Fruit fly (Drosophila melanogaster) whole organism, adult: ENCODE data around the gene nis.

Source experiments
- CG11617 ChIP-seq: fragments of 200-800 bp; sonication (Bioruptor generic); optimal IDR thresholded peaks from 2 replicates; lab custom pipeline; 2017; ENCODE audit warnings: mild to moderate bottlenecking, missing biosample characterization, missing genetic modification reagents, missing genetic modification characterization
- CG12768 ChIP-seq: fragments of 200-800 bp; sonication (Bioruptor generic); optimal IDR thresholded peaks from 2 replicates; lab custom pipeline; 2017; ENCODE audit warnings: missing biosample characterization, missing genetic modification characterization, mild to moderate bottlenecking, moderate library complexity, missing genetic modification reagents
- CG14711 ChIP-seq: fragments of 200-800 bp; sonication (Bioruptor generic); optimal IDR thresholded peaks from 2 replicates; lab custom pipeline; 2018; ENCODE audit warnings: missing biosample characterization, mild to moderate bottlenecking, missing genetic modification characterization, moderate library complexity
- CG1620 ChIP-seq: fragments of 200-800 bp; sonication (Bioruptor generic); optimal IDR thresholded peaks from 2 replicates; lab custom pipeline; 2016; ENCODE audit warnings: missing biosample characterization, missing genetic modification characterization
- CG33017 ChIP-seq: fragments of 200-800 bp; sonication (Bioruptor generic); optimal IDR thresholded peaks from 2 replicates; lab custom pipeline; 2018; ENCODE audit warnings: missing biosample characterization, mild to moderate bottlenecking, missing genetic modification characterization, moderate library complexity
- CG7045 ChIP-seq: fragments of 200-800 bp; sonication (Bioruptor generic); optimal IDR thresholded peaks from 2 replicates; lab custom pipeline; 2017; ENCODE audit warnings: missing biosample characterization, mild to moderate bottlenecking, missing genetic modification characterization
- CG7101 ChIP-seq: fragments of 200-800 bp; sonication (Bioruptor generic); optimal IDR thresholded peaks from 2 replicates; lab custom pipeline; 2018; ENCODE audit warnings: missing biosample characterization, mild to moderate bottlenecking, missing genetic modification characterization, moderate library complexity
- Clk ChIP-seq: fragments of 200-800 bp; sonication (Bioruptor generic); optimal IDR thresholded peaks from 2 replicates; lab custom pipeline; 2017; ENCODE audit warnings: missing biosample characterization, missing genetic modification characterization
- Crg-1 ChIP-seq: fragments of 200-800 bp; sonication (Bioruptor generic); optimal IDR thresholded peaks from 2 replicates; lab custom pipeline; 2016; ENCODE audit warnings: missing biosample characterization, missing genetic modification characterization
- Hr96 ChIP-seq: fragments of 200-800 bp; sonication (Bioruptor generic); optimal IDR thresholded peaks from 2 replicates; lab custom pipeline; 2016; ENCODE audit warnings: missing biosample characterization, missing genetic modification characterization
- Mnt ChIP-seq: fragments of 200-800 bp; sonication (Bioruptor generic); optimal IDR thresholded peaks from 2 replicates; lab custom pipeline; 2016; ENCODE audit warnings: missing biosample characterization, mild to moderate bottlenecking, missing genetic modification characterization
- bab1 ChIP-seq: fragments of 200-800 bp; sonication (Bioruptor generic); optimal IDR thresholded peaks from 3 replicates; lab custom pipeline; 2019; ENCODE audit warnings: missing biosample characterization, mild to moderate bottlenecking, missing genetic modification characterization, moderate library complexity
- cic ChIP-seq: fragments of 200-800 bp; sonication (Bioruptor generic); optimal IDR thresholded peaks from 2 replicates; lab custom pipeline; 2017; ENCODE audit warnings: missing biosample characterization, mild to moderate bottlenecking, missing genetic modification characterization, moderate library complexity
- cnc ChIP-seq, 2 experiments: fragments of >200 bp; optimal IDR thresholded peaks; 2 replicates each; lab custom pipeline; 2017
- kay ChIP-seq: fragments of 200-800 bp; sonication (Bioruptor generic); peaks from one replicate; lab custom pipeline; 2016; ENCODE audit warnings: missing biosample characterization, missing genetic modification characterization, borderline replicate concordance
- ovo ChIP-seq: fragments of 200-800 bp; sonication (Bioruptor generic); optimal IDR thresholded peaks from 2 replicates; lab custom pipeline; 2016; ENCODE audit warnings: missing biosample characterization, missing genetic modification characterization
- pad ChIP-seq: fragments of 200-800 bp; sonication (Bioruptor generic); optimal IDR thresholded peaks from 3 replicates; lab custom pipeline; 2017; ENCODE audit warnings: missing biosample characterization, missing genetic modification characterization, mild to moderate bottlenecking, moderate library complexity, missing genetic modification reagents
- tj ChIP-seq: fragments of 200-800 bp; sonication (Bioruptor generic); optimal IDR thresholded peaks from 3 replicates; lab custom pipeline; 2017; ENCODE audit warnings: missing biosample characterization, mild to moderate bottlenecking, missing genetic modification characterization, moderate library complexity
- toe ChIP-seq: fragments of 200-800 bp; sonication (Bioruptor generic); optimal IDR thresholded peaks from 2 replicates; lab custom pipeline; 2016; ENCODE audit warnings: missing biosample characterization, missing genetic modification characterization

nis gene

dm6 chr2L:1556697-1557564, 30.0 kb downstream of the nis start:
- TF ChIP-seq Clk (GFP tag; lab: Kevin White, UChicago): no peak
- TF ChIP-seq CG12768 (GFP tag; lab: Kevin White, UChicago): no peak
- no peak for TF ChIP-seq cnc (optimal IDR thresholded peaks at IDR 0.05; lab: Kevin White, UChicago)
- no peak for TF ChIP-seq Hr96 (GFP tag; lab: Kevin White, UChicago)
- no peak for TF ChIP-seq tj (GFP tag; lab: Kevin White, UChicago)
- no peak for TF ChIP-seq ovo (GFP tag; lab: Kevin White, UChicago)

- TF ChIP-seq Mnt (GFP tag; lab: Kevin White, UChicago) (no peak), bab1 (GFP tag; lab: Kevin White, UChicago) (no peak), tj (GFP tag; lab: Kevin White, UChicago) (no peak), ovo (GFP tag; lab: Kevin White, UChicago) (no peak), toe (GFP tag; lab: Kevin White, UChicago) (no peak), Hr96 (GFP tag; lab: Kevin White, UChicago) (no peak), CG12768 (GFP tag; lab: Kevin White, UChicago) (no peak), CG7101 (tag; lab: Kevin White, UChicago) (no peak), kay (GFP tag; lab: Kevin White, UChicago) (no peak), pad (GFP tag; lab: Kevin White, UChicago) (no peak), Crg-1 (GFP tag; lab: Kevin White, UChicago) (no peak), CG7045 (GFP tag; lab: Kevin White, UChicago) (no peak), CG11617 (GFP tag; lab: Kevin White, UChicago) (no peak), CG1620 (no peak), cic (GFP tag; lab: Kevin White, UChicago) (no peak), cnc (optimal IDR thresholded peaks at IDR 0.05; lab: Kevin White, UChicago) (no peak)
Observed at dm6 chr2L:1554954-1555353, 32.0 kb downstream of the nis start, which contains the start of gene haf. haf (plus strand) TSS chr2L:1555129.

dm6 chr2L:1547860-1548259, 39.1 kb downstream of the nis start:
- TF ChIP-seq kay (GFP tag; lab: Kevin White, UChicago) (no peak), CG33017 (tag; lab: Kevin White, UChicago) (no peak), Clk (GFP tag; lab: Kevin White, UChicago) (no peak), cic (GFP tag; lab: Kevin White, UChicago) (no peak), CG11617 (GFP tag; lab: Kevin White, UChicago) (no peak), CG1620 (no peak), tj (GFP tag; lab: Kevin White, UChicago) (no peak), pad (GFP tag; lab: Kevin White, UChicago) (no peak), Mnt (GFP tag; lab: Kevin White, UChicago) (no peak)

- TF ChIP-seq kay (GFP tag; lab: Kevin White, UChicago) (no peak), CG7045 (GFP tag; lab: Kevin White, UChicago) (no peak), cic (GFP tag; lab: Kevin White, UChicago) (no peak), CG14711 (tag; lab: Kevin White, UChicago) (no peak), Clk (GFP tag; lab: Kevin White, UChicago) (no peak), bab1 (GFP tag; lab: Kevin White, UChicago) (no peak), cnc (optimal IDR thresholded peaks at IDR 0.05; lab: Kevin White, UChicago) (no peak), pad (GFP tag; lab: Kevin White, UChicago) (no peak), toe (GFP tag; lab: Kevin White, UChicago) (no peak), CG12768 (GFP tag; lab: Kevin White, UChicago) (no peak), CG11617 (GFP tag; lab: Kevin White, UChicago) (no peak)
Observed at dm6 chr2L:1538132-1538531, 48.8 kb downstream of the nis start.

- no peak for TF ChIP-seq Hr96 (GFP tag; lab: Kevin White, UChicago)
- TF ChIP-seq CG33017 (tag; lab: Kevin White, UChicago): no peak
- TF ChIP-seq CG7045 (GFP tag; lab: Kevin White, UChicago): no peak
Observed at dm6 chr2L:1535231-1535630, 51.7 kb downstream of the nis start.
